Fruit fly (Drosophila melanogaster): Measurements from ENCODE around the gene CG7110.

The CG7110 gene

DNA sequence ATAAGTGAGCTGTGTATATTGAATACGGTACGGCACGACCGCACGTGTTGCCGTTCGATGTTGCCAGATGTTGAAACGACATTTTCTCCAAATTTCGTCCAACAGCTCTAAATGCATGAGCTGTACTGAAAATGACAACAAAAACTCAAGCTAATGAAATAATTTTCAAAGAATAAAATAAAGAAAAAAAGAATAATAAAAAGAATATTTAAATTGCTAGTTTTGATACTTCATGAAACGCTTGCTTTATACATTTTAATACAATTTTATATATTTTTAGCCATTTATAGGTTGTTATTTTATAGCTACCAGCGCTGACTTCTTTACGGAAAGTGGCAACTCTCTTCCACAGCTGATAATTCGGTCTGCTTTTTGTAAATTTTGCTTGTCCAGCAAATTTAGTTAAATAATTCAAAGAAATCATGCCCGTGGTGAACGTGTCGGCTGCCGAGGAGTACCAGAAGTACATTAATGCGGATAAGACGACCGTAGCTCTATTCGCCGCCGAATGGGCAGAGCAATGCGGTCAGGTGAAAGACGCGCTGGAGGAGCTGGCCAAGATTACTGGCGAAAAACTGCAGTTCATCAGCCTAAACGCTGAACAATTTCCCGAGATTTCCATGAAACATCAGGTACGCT is 32.6 kb upstream of the CG7110 start, which contains the start of the genes Nnp-1 and Grx3 (continued):
- TF ChIP-seq CG43689 (GFP tag; IDR thresholded peaks at IDR 0.05) (no peak), bsh (GFP tag; optimal IDR thresholded peaks at IDR 0.05) (peak in 1 of 2 experiments; percentile 51), CG15514 (GFP tag; optimal IDR thresholded peaks at IDR 0.05) (peak; percentile 65), row (GFP tag; IDR thresholded peaks at IDR 0.05) (peak; percentile 92), Mes4 (GFP tag; optimal IDR thresholded peaks at IDR 0.05) (no peak), Lim3 (GFP tag; IDR thresholded peaks at IDR 0.05) (no peak), CG2678 (tag; optimal IDR thresholded peaks at IDR 0.05) (no peak), Myb (GFP tag; optimal IDR thresholded peaks at IDR 0.05) (no peak), psq (GFP tag; optimal IDR thresholded peaks at IDR 0.05) (no peak), rib (GFP tag; IDR thresholded peaks at IDR 0.05) (no peak), ftz-f1 (GFP tag; optimal IDR thresholded peaks at IDR 0.05) (no peak), CG31365 (tag; optimal IDR thresholded peaks at IDR 0.05) (no peak), dysf (GFP tag; IDR thresholded peaks at IDR 0.05) (peak; percentile 46; the same call in 1 of the 3 replicates), chn (GFP tag; optimal IDR thresholded peaks at IDR 0.05) (no peak), E2f1 (GFP tag; IDR thresholded peaks at IDR 0.05) (0 out of 2 replicates have a peak, but pooled peaks have one; percentile 24), Deaf1 (tag; optimal IDR thresholded peaks at IDR 0.05) (no peak), Ravus (GFP tag; IDR thresholded peaks at IDR 0.05) (no peak), CG32767 (GFP tag; IDR thresholded peaks at IDR 0.05) (peak; percentile 26; the same call in 1 of the 2 replicates), CG7963 (GFP tag; IDR thresholded peaks at IDR 0.05; ENCODE audit: partially characterized antibody) (no peak), CG18011 (GFP tag; optimal IDR thresholded peaks at IDR 0.05) (peak; percentile 5), CG4424 (GFP tag; optimal IDR thresholded peaks at IDR 0.05) (peak; percentile 59), CG5245 (GFP tag; optimal IDR thresholded peaks at IDR 0.05) (no peak), CG6689 (GFP tag; IDR thresholded peaks at IDR 0.05) (peak; percentile 49), zf30C (GFP tag; optimal IDR thresholded peaks at IDR 0.05) (no peak), CG4328 (GFP tag; optimal IDR thresholded peaks at IDR 0.05) (peak; percentile 34), cad (GFP tag; optimal IDR thresholded peaks at IDR 0.05) (no peak), Hr78 (GFP tag; optimal IDR thresholded peaks at IDR 0.05) (no peak), CG9932 (GFP tag; IDR thresholded peaks at IDR 0.05) (peak; percentile 71), CG8281 (tag; optimal IDR thresholded peaks at IDR 0.05) (peak; percentile 31), Lpt (GFP tag; optimal IDR thresholded peaks at IDR 0.05) (no peak), kah (GFP tag; optimal IDR thresholded peaks at IDR 0.05) (no peak), CG15479 (GFP tag; optimal IDR thresholded peaks at IDR 0.05) (no peak), sens (GFP tag) (no peak), CG8924 (tag; optimal IDR thresholded peaks at IDR 0.05) (no peak), peb (GFP tag; IDR thresholded peaks at IDR 0.05) (no peak), CkIIα-i1 (GFP tag; IDR thresholded peaks at IDR 0.05) (no peak), bbx (GFP tag; IDR thresholded peaks at IDR 0.05; ENCODE audit: partially characterized antibody) (no peak), dmrt11E (tag; optimal IDR thresholded peaks at IDR 0.05) (peak; percentile 61), CG10321 (GFP tag; IDR thresholded peaks at IDR 0.05) (no peak), bigmax (GFP tag; optimal IDR thresholded peaks at IDR 0.05) (no peak), slp2 (GFP tag; optimal IDR thresholded peaks at IDR 0.05) (no peak), CG11695 (GFP tag; IDR thresholded peaks at IDR 0.05) (no peak), CG6175 (GFP tag; IDR thresholded peaks at IDR 0.05) (no peak), amos (GFP tag; IDR thresholded peaks at IDR 0.05; ENCODE audit: partially characterized antibody) (no peak), CG17612 (GFP tag; IDR thresholded peaks at IDR 0.05) (no peak), TFAM (GFP tag; optimal IDR thresholded peaks at IDR 0.05) (no peak), cas (GFP tag; IDR thresholded peaks at IDR 0.05) (no peak), CG33213 (GFP tag; optimal IDR thresholded peaks at IDR 0.05) (no peak), CG15011 (GFP tag; optimal IDR thresholded peaks at IDR 0.05) (no peak), sim (GFP tag; IDR thresholded peaks at IDR 0.05) (no peak), CG17359 (tag; optimal IDR thresholded peaks at IDR 0.05) (no peak)
